Worm (Caenorhabditis elegans): ENCODE results near the gene R09H10.3.
A peak's percentile ranks its signal among the peaks of the same experiment; 100 is the strongest.
"Not testable (repeated sequence)": the region's sequence is repeated elsewhere in the genome, so short reads cannot be mapped to it uniquely, and the experiment has no call there.

R09H10.3 gene

ce11 chrIV:10636649-10637048 is 29.8 kb downstream of the R09H10.3 start, which contains the start of gene F56C4.1:
Gene F56C4.1 (plus strand): TSS chrIV:10636949.
- TF ChIP-seq ztf-3 (GFP tag; optimal IDR thresholded peaks at IDR 0.05) (no peak), cebp-1 (GFP tag; IDR thresholded peaks at IDR 0.05) (no peak), cebp-1 (tag; optimal IDR thresholded peaks at IDR 0.05) (no peak), F37B4.10 (GFP tag; IDR thresholded peaks at IDR 0.05) (no peak), die-1 (tag; optimal IDR thresholded peaks at IDR 0.05) (no peak), nhr-90 (tag; optimal IDR thresholded peaks at IDR 0.05) (no peak), madf-3 (GFP tag; IDR thresholded peaks at IDR 0.05) (no peak)

DNA sequence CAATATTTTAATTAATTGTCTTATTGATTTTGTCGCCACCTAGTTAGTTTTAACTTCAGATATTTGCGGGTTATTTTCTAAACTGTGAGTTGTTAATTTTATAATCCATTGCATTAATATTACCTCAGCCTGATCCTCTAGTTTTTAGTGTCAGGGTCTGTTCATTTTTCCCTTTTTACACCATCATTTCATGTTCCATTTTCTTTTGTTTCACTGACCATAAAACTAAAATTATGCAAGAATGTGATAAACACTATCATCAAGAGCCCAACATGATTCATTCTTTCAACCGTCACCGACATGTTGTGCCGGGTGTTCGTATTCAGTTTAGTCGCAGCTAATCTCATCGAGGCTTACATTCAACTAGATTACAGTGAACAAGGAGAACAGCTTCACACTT is 32.1 kb downstream of the R09H10.3 start, which contains the start of gene F56C4.2:
F56C4.2 (plus strand) TSS at position 301 of the 400 bp plus-strand sequence.
- no peak for TF ChIP-seq F49E8.2 (tag; optimal IDR thresholded peaks at IDR 0.05; ENCODE audit: insufficient read depth)
- TF ChIP-seq ztf-26 (tag; optimal IDR thresholded peaks at IDR 0.05): no peak
- TF ChIP-seq rpc-1 (optimal IDR thresholded peaks at IDR 0.05): no peak
- TF ChIP-seq rpc-1 (tag; optimal IDR thresholded peaks at IDR 0.05): no peak
- no peak for TF ChIP-seq hlh-12 (tag; optimal IDR thresholded peaks at IDR 0.05)
- TF ChIP-seq mcd-1 (GFP tag; IDR thresholded peaks at IDR 0.05): no peak
- TF ChIP-seq ztf-6 (GFP tag; IDR thresholded peaks at IDR 0.05): no peak
- no peak for TF ChIP-seq sdz-38 (tag; optimal IDR thresholded peaks at IDR 0.05)
- no peak for TF ChIP-seq Y53F4B.3 (GFP tag; IDR thresholded peaks at IDR 0.05)
- TF ChIP-seq F57C9.4 (tag; optimal IDR thresholded peaks at IDR 0.05): no peak
- TF ChIP-seq egrh-3 (GFP tag; IDR thresholded peaks at IDR 0.05): no peak
- no peak for TF ChIP-seq ztf-3 (GFP tag; optimal IDR thresholded peaks at IDR 0.05)
- no peak for TF ChIP-seq hrde-1 (tag; optimal IDR thresholded peaks at IDR 0.05; ENCODE audit: borderline replicate concordance)
- TF ChIP-seq die-1 (tag; optimal IDR thresholded peaks at IDR 0.05): no peak
- no peak for TF ChIP-seq hsf-1 (GFP tag; IDR thresholded peaks at IDR 0.05)
- no peak for TF ChIP-seq F55B11.4 (tag; optimal IDR thresholded peaks at IDR 0.05; ENCODE audit: borderline replicate concordance, insufficient read depth)
- TF ChIP-seq aptf-3 (GFP tag; IDR thresholded peaks at IDR 0.05): no peak
- TF ChIP-seq sea-2 (GFP tag; IDR thresholded peaks at IDR 0.05): no peak
- TF ChIP-seq F57A8.1 (GFP tag; optimal IDR thresholded peaks at IDR 0.05): no peak
- no peak for TF ChIP-seq ceh-58 (GFP tag; IDR thresholded peaks at IDR 0.05)
- TF ChIP-seq mxl-1 (tag; optimal IDR thresholded peaks at IDR 0.05): no peak

DNA sequence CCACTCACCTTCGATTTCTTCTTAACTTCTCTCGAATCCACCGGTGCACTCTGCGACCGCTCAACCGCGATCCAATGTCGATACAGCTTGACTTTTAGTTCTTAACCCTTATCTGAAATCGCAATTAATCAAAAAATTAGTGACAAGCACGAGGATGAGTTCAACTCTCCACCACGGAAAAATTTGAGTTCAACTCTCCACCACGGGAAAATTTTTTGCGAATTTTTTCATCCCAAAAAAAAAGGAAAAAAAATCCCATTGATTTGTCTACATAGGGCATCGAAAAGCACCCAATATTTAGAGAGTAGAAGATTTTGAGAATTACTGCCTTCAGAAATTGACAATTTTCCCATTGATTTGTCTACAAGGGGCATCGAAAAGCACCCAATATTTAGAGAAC is 47.2 kb downstream of the R09H10.3 start, which contains the start of gene glb-19:
glb-19 (minus strand) TSS at position 101 of the 400 bp plus-strand sequence.
- not testable (repeated sequence) for TF ChIP-seq mcd-1 (GFP tag; IDR thresholded peaks at IDR 0.05); cebp-1 (GFP tag; IDR thresholded peaks at IDR 0.05); cebp-1 (tag; optimal IDR thresholded peaks at IDR 0.05); tbx-9 (tag; optimal IDR thresholded peaks at IDR 0.05; ENCODE audit: borderline replicate concordance)

ce11 chrIV:10656770-10657323 is 50.0 kb downstream of the R09H10.3 start, which contains the start of gene K08C7.1:
Gene K08C7.1 (plus strand): TSS chrIV:10656812.
- TF ChIP-seq snpc-4 (GFP tag; optimal IDR thresholded peaks at IDR 0.05) (no peak), snpc-4 (tag; optimal IDR thresholded peaks at IDR 0.05) (no peak), Y56A3A.18 (GFP tag; IDR thresholded peaks at IDR 0.05) (no peak), madf-10 (tag; optimal IDR thresholded peaks at IDR 0.05) (no peak), B0035.1 (tag; optimal IDR thresholded peaks at IDR 0.05) (no peak), K12H6.12 (tag; optimal IDR thresholded peaks at IDR 0.05) (no peak), hmg-20 (GFP tag; IDR thresholded peaks at IDR 0.05) (no peak), sea-2 (GFP tag; IDR thresholded peaks at IDR 0.05) (no peak), atf-7 (tag; optimal IDR thresholded peaks at IDR 0.05) (peak; percentile 25), nhr-80 (tag; optimal IDR thresholded peaks at IDR 0.05) (peak; percentile 78)
